Worm (Caenorhabditis elegans) whole organism, L3 larva: ENCODE data around the gene srg-59.

ENCODE experiments used
- R02D3.7 ChIP-seq: fragments of 150-350 bp; optimal IDR thresholded peaks from 2 replicates; lab custom pipeline; 2014; ENCODE audit warnings: missing biosample characterization, missing genetic modification characterization
- ZK546.5 ChIP-seq: sonication (generic microtip); optimal IDR thresholded peaks from 2 replicates; lab custom pipeline; 2017; ENCODE audit warnings: missing biosample characterization, missing genetic modification characterization
- aly-2 ChIP-seq: fragments of 150-350 bp; optimal IDR thresholded peaks from 2 replicates; lab custom pipeline; 2014; ENCODE audit warnings: missing biosample characterization, missing genetic modification characterization
- ama-1 ChIP-seq: fragments of 150-350 bp; optimal IDR thresholded peaks from 2 replicates; lab custom pipeline; 2018
- ceh-16 ChIP-seq: sonication (generic microtip); optimal IDR thresholded peaks from 2 replicates; lab custom pipeline; 2017; ENCODE audit warnings: missing biosample characterization, missing genetic modification characterization
- ceh-28 ChIP-seq: fragments of 150-350 bp; optimal IDR thresholded peaks from 2 replicates; lab custom pipeline; 2014; ENCODE audit warnings: missing biosample characterization, missing genetic modification reagents, missing genetic modification characterization
- ceh-82 ChIP-seq: fragments of 150-350 bp; optimal IDR thresholded peaks from 2 replicates; lab custom pipeline; 2014; ENCODE audit warnings: missing biosample characterization, missing genetic modification characterization
- ceh-9 ChIP-seq: sonication (generic microtip); optimal IDR thresholded peaks from 2 replicates; lab custom pipeline; 2018; ENCODE audit warnings: missing biosample characterization, missing genetic modification characterization
- daf-12 ChIP-seq: fragments of 150-350 bp; optimal IDR thresholded peaks from 2 replicates; lab custom pipeline; 2014; ENCODE audit warnings: missing biosample characterization, missing genetic modification reagents, missing genetic modification characterization
- egl-27 ChIP-seq: sonication (generic microtip); optimal IDR thresholded peaks from 4 replicates; lab custom pipeline; 2017; ENCODE audit warnings: missing biosample characterization, missing genetic modification reagents, missing genetic modification characterization
- elt-1 ChIP-seq: fragments of 150-350 bp; optimal IDR thresholded peaks from 2 replicates; lab custom pipeline; 2014; ENCODE audit warnings: missing biosample characterization, missing genetic modification characterization
- elt-2 ChIP-seq: sonication (generic microtip); optimal IDR thresholded peaks from 2 replicates; lab custom pipeline; 2016; ENCODE audit warnings: missing genetic modification reagents, mild to moderate bottlenecking, missing genetic modification characterization, missing compliant biosample characterization
- elt-3 ChIP-seq, 3 experiments: fragments of 150-350 bp in 1 of 3; sonication (generic microtip) in 2 of 3; optimal IDR thresholded peaks; 2 replicates in 2 of 3; 4 replicates in 1 of 3; lab custom pipeline; 2014 to 2017; ENCODE audit warnings: missing biosample characterization in 3 of 3, missing genetic modification characterization in 3 of 3
- eor-1 ChIP-seq, 2 experiments: fragments of 150-350 bp; optimal IDR thresholded peaks; 2 replicates each; lab custom pipeline; 2014 to 2018; ENCODE audit warnings: missing biosample characterization in 2 of 2, missing genetic modification characterization in 2 of 2
- fkh-10 ChIP-seq: sonication (generic microtip); optimal IDR thresholded peaks from 2 replicates; lab custom pipeline; 2017; ENCODE audit warnings: missing biosample characterization, missing genetic modification reagents, missing genetic modification characterization
- fkh-2 ChIP-seq: fragments of 150-350 bp; optimal IDR thresholded peaks from 2 replicates; lab custom pipeline; 2014; ENCODE audit warnings: missing biosample characterization, missing genetic modification reagents, missing genetic modification characterization
- fos-1 ChIP-seq: fragments of 150-350 bp; optimal IDR thresholded peaks from 2 replicates; lab custom pipeline; 2014; ENCODE audit warnings: missing biosample characterization, missing genetic modification characterization
- hmg-11 ChIP-seq: sonication (generic microtip); optimal IDR thresholded peaks from 2 replicates; lab custom pipeline; 2016; ENCODE audit warnings: missing genetic modification characterization, missing compliant biosample characterization
- lin-15B ChIP-seq: fragments of 150-350 bp; optimal IDR thresholded peaks from 2 replicates; lab custom pipeline; 2014; ENCODE audit warnings: missing biosample characterization, missing genetic modification characterization
- lin-39 ChIP-seq: fragments of 150-350 bp; optimal IDR thresholded peaks from 2 replicates; lab custom pipeline; 2018; ENCODE audit warnings: missing biosample characterization, missing genetic modification reagents, missing genetic modification characterization
- lsy-12 ChIP-seq: sonication (generic microtip); optimal IDR thresholded peaks from 2 replicates; lab custom pipeline; 2016; ENCODE audit warnings: mild to moderate bottlenecking, missing genetic modification characterization, missing compliant biosample characterization
- nfya-1 ChIP-seq: sonication (generic microtip); optimal IDR thresholded peaks from 2 replicates; lab custom pipeline; 2017; ENCODE audit warnings: missing genetic modification characterization, mild to moderate bottlenecking, missing compliant biosample characterization, antibody characterized with exemption, moderate library complexity; ENCODE audit not compliant: insufficient read depth
- nhr-11 ChIP-seq: fragments of 150-350 bp; optimal IDR thresholded peaks from 2 replicates; lab custom pipeline; 2014; ENCODE audit warnings: missing biosample characterization, missing genetic modification characterization
- nhr-12 ChIP-seq: fragments of 150-350 bp; optimal IDR thresholded peaks from 2 replicates; lab custom pipeline; 2014; ENCODE audit warnings: missing biosample characterization, missing genetic modification characterization
- nhr-23 ChIP-seq: fragments of 150-350 bp; optimal IDR thresholded peaks from 2 replicates; lab custom pipeline; 2014; ENCODE audit warnings: missing biosample characterization, missing genetic modification reagents, missing genetic modification characterization
- nhr-237 ChIP-seq: fragments of 150-350 bp; optimal IDR thresholded peaks from 2 replicates; lab custom pipeline; 2014; ENCODE audit warnings: missing biosample characterization, missing genetic modification characterization
- nhr-25 ChIP-seq: sonication (generic microtip); optimal IDR thresholded peaks from 2 replicates; lab custom pipeline; 2017; ENCODE audit warnings: missing biosample characterization, missing genetic modification characterization
- nhr-28 ChIP-seq: fragments of 150-350 bp; optimal IDR thresholded peaks from 2 replicates; lab custom pipeline; 2014; ENCODE audit warnings: missing biosample characterization, missing genetic modification characterization
- nhr-43 ChIP-seq: sonication (generic microtip); optimal IDR thresholded peaks from 2 replicates; lab custom pipeline; 2016; ENCODE audit warnings: mild to moderate bottlenecking, missing genetic modification characterization, missing compliant biosample characterization; ENCODE audit not compliant: poor library complexity, severe bottlenecking
- nhr-67 ChIP-seq: fragments of 150-350 bp; optimal IDR thresholded peaks from 2 replicates; lab custom pipeline; 2014; ENCODE audit warnings: missing biosample characterization, missing genetic modification characterization
- nhr-76 ChIP-seq: fragments of 150-350 bp; sonication (generic microtip); optimal IDR thresholded peaks from 5 replicates; lab custom pipeline; 2014; ENCODE audit warnings: missing biosample characterization, missing genetic modification characterization
- nhr-77 ChIP-seq: fragments of 150-350 bp; optimal IDR thresholded peaks from 2 replicates; lab custom pipeline; 2014; ENCODE audit warnings: missing biosample characterization, missing genetic modification characterization
- pha-4 ChIP-seq: fragments of 150-350 bp; optimal IDR thresholded peaks from 2 replicates; lab custom pipeline; 2014; ENCODE audit warnings: missing biosample characterization, missing genetic modification reagents, missing genetic modification characterization
- pqm-1 ChIP-seq: fragments of 150-350 bp; optimal IDR thresholded peaks from 2 replicates; lab custom pipeline; 2017; ENCODE audit warnings: missing biosample characterization, missing genetic modification characterization, inconsistent platforms
- sea-2 ChIP-seq: fragments of 150-350 bp; sonication (generic microtip); optimal IDR thresholded peaks from 4 replicates; lab custom pipeline; 2014; ENCODE audit warnings: missing biosample characterization, missing genetic modification reagents, missing genetic modification characterization
- skn-1 ChIP-seq: fragments of 150-350 bp; optimal IDR thresholded peaks from 2 replicates; lab custom pipeline; 2014; ENCODE audit warnings: missing biosample characterization, missing genetic modification characterization
- snpc-4 ChIP-seq: fragments of 150-350 bp; optimal IDR thresholded peaks from 2 replicates; lab custom pipeline; 2014; ENCODE audit warnings: missing biosample characterization, missing genetic modification characterization
- tbx-2 ChIP-seq: sonication (generic microtip); optimal IDR thresholded peaks from 2 replicates; lab custom pipeline; 2016; ENCODE audit warnings: mild to moderate bottlenecking, missing genetic modification characterization, missing compliant biosample characterization
- unc-39 ChIP-seq: sonication (generic microtip); optimal IDR thresholded peaks from 4 replicates; lab custom pipeline; 2017; ENCODE audit warnings: missing biosample characterization, missing genetic modification characterization
- unc-62 ChIP-seq: fragments of 150-350 bp; sonication (generic microtip); optimal IDR thresholded peaks from 4 replicates; lab custom pipeline; 2014; ENCODE audit warnings: missing biosample characterization, missing genetic modification reagents, missing genetic modification characterization
- zag-1 ChIP-seq: fragments of 150-350 bp; optimal IDR thresholded peaks from 2 replicates; lab custom pipeline; 2014; ENCODE audit warnings: missing biosample characterization, missing genetic modification characterization
- ztf-4 ChIP-seq: fragments of 150-350 bp; optimal IDR thresholded peaks from 2 replicates; lab custom pipeline; 2014; ENCODE audit warnings: missing biosample characterization, missing genetic modification characterization

srg-59 gene

ce11 chrV:2703299-2703698, 21.8 kb downstream of the srg-59 start:
- TF ChIP-seq sea-2 (no peak), skn-1 (tag; lab: Kevin White, UChicago) (no peak), fos-1 (no peak), pqm-1 (tag; lab: Kevin White, UChicago) (no peak), nhr-77 (tag; lab: Kevin White, UChicago) (no peak), unc-62 (GFP tag; lab: Kevin White, UChicago) (no peak), lin-39 (tag; lab: Kevin White, UChicago) (no peak), tbx-2 (tag; lab: Kevin White, UChicago) (no peak), daf-12 (tag; lab: Kevin White, UChicago) (no peak), elt-1 (tag; lab: Kevin White, UChicago) (no peak), ceh-82 (no peak), ceh-9 (no peak), eor-1 (tag; optimal IDR thresholded peaks at IDR 0.05; lab: Kevin White, UChicago) (no peak), ztf-4 (tag; lab: Kevin White, UChicago) (no peak), aly-2 (tag; lab: Kevin White, UChicago) (no peak), ceh-28 (tag; lab: Kevin White, UChicago) (no peak), nhr-25 (tag; lab: Kevin White, UChicago) (no peak), elt-2 (tag; lab: Kevin White, UChicago) (no peak)

ce11 chrV:2702883-2703282, 22.2 kb downstream of the srg-59 start:
- TF ChIP-seq elt-1 (tag; lab: Kevin White, UChicago) (no peak), skn-1 (tag; lab: Kevin White, UChicago) (no peak)

- TF ChIP-seq nhr-11 (tag; lab: Kevin White, UChicago) (no peak), fkh-2 (tag; lab: Kevin White, UChicago) (no peak), daf-12 (tag; lab: Kevin White, UChicago) (no peak), nhr-43 (tag; lab: Kevin White, UChicago) (no peak)
Observed at ce11 chrV:2698826-2699225, 26.3 kb downstream of the srg-59 start, which contains the start of gene nuo-5. TSS of gene nuo-5 (plus strand) at chrV:2698972.

ce11 chrV:2697693-2698092, 27.4 kb downstream of the srg-59 start:
- TF ChIP-seq R02D3.7 (tag; lab: Kevin White, UChicago) (no peak), egl-27 (no peak), unc-62 (GFP tag; lab: Kevin White, UChicago) (no peak), pha-4 (no peak), nhr-77 (tag; lab: Kevin White, UChicago) (no peak), elt-2 (tag; lab: Kevin White, UChicago) (no peak), ceh-16 (tag; lab: Kevin White, UChicago) (no peak)

ce11 chrV:2695935-2696334, 29.2 kb downstream of the srg-59 start, which contains the start of gene Y45G12B.3:
TSS of gene Y45G12B.3 (minus strand) at chrV:2696254.
- TF ChIP-seq daf-12 (tag; lab: Kevin White, UChicago) (no peak), aly-2 (tag; lab: Kevin White, UChicago) (no peak), nhr-237 (tag; lab: Kevin White, UChicago) (no peak), fos-1 (no peak), nhr-23 (tag; lab: Kevin White, UChicago) (no peak), egl-27 (no peak), eor-1 (tag; optimal IDR thresholded peaks at IDR 0.05; lab: Kevin White, UChicago) (no peak), lin-15B (no peak), nhr-43 (tag; lab: Kevin White, UChicago) (no peak), fkh-10 (GFP tag; lab: Kevin White, UChicago) (no peak), nhr-67 (tag; lab: Kevin White, UChicago) (no peak), tbx-2 (tag; lab: Kevin White, UChicago) (no peak), nhr-76 (tag; lab: Kevin White, UChicago) (no peak), nhr-25 (tag; lab: Kevin White, UChicago) (no peak), hmg-11 (no peak)
- TF ChIP-seq, all 47 proteins: peak for 0

- TF ChIP-seq sea-2 (peak; percentile 17), nfya-1 (tag; lab: Kevin White, UChicago) (peak; percentile 90), nhr-67 (tag; lab: Kevin White, UChicago) (no peak), lin-15B (peak; percentile 71), ama-1 (lab: Kevin White, UChicago) (no peak), nhr-237 (tag; lab: Kevin White, UChicago) (no peak), lsy-12 (tag; lab: Kevin White, UChicago) (no peak), nhr-28 (tag; lab: Kevin White, UChicago) (no peak), elt-2 (tag; lab: Kevin White, UChicago) (peak; percentile 47), ceh-9 (no peak), ZK546.5 (tag; lab: Kevin White, UChicago) (no peak), zag-1 (no peak), egl-27 (no peak), aly-2 (tag; lab: Kevin White, UChicago) (no peak), unc-39 (no peak), nhr-12 (tag; lab: Kevin White, UChicago) (no peak), snpc-4 (peak; percentile 8), nhr-76 (tag; lab: Kevin White, UChicago) (no peak), elt-3 (tag; optimal IDR thresholded peaks at IDR 0.05; lab: Kevin White, UChicago) (no peak), unc-62 (GFP tag; lab: Kevin White, UChicago) (no peak), ceh-82 (no peak)
Observed at ce11 chrV:2694389-2694788, 30.7 kb downstream of the srg-59 start, which contains the start of gene Y45G12B.2. TSS of gene Y45G12B.2 (plus strand) at chrV:2694771.
